Fruit fly (Drosophila melanogaster) Kc167 (cell line): ENCODE measurements around the gene Tm1.

Experiments
- Sin3A ChIP-seq: fragments of >200 bp; optimal IDR thresholded peaks from 2 replicates; lab custom pipeline; 2018; ENCODE audit warnings: missing external identifiers
- h ChIP-seq: fragments of >200 bp; optimal IDR thresholded peaks from 3 replicates; lab custom pipeline; 2018; ENCODE audit warnings: missing external identifiers
- insv ChIP-seq: fragments of >200 bp; optimal IDR thresholded peaks from 3 replicates; lab custom pipeline; 2018; ENCODE audit warnings: missing external identifiers
- psq ChIP-seq: fragments of >200 bp; optimal IDR thresholded peaks from 2 replicates; lab custom pipeline; 2017; ENCODE audit warnings: missing external identifiers
- ttk ChIP-seq: sonication (Bioruptor generic); optimal IDR thresholded peaks from 2 replicates; lab custom pipeline; 2017; ENCODE audit warnings: missing external identifiers

DNA sequence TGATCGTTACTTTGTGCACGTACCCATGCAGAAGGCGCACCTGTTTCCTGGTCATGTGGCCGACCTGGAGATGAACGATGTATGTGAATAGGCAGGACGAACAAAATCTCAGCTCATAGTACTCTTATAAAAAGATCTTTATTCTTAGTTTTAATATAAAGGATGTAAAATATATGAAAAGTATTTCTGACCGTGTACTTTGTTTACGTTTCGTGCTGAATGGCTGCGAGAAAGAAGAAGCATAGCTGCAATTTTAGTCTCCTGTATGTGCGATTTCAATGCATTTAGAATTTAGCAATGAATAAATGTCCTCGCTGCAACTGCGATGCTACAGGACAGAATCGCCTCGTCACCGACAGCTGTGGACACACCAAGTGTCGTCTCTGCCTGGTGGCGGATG is 69.8 kb downstream of the Tm1 start, which contains the start of the genes CG42726 and CG42727:
- TF ChIP-seq psq (lab: Kevin White, UChicago): no peak
- TF ChIP-seq insv (lab: Kevin White, UChicago): no peak
- no peak for TF ChIP-seq Sin3A (lab: Kevin White, UChicago)
- no peak for TF ChIP-seq h (lab: Kevin White, UChicago)
- no peak for TF ChIP-seq ttk (lab: Kevin White, UChicago)
